Worm (Caenorhabditis elegans) whole organism, late embryonic: ENCODE measurements around the gene spp-7.

Source experiments
- F13H6.1 ChIP-seq: sonication (generic microtip); optimal IDR thresholded peaks from 2 replicates; lab custom pipeline; 2016; ENCODE audit warnings: missing genetic modification characterization, missing compliant biosample characterization
- K02D7.2 ChIP-seq: sonication (generic microtip); optimal IDR thresholded peaks from 2 replicates; lab custom pipeline; 2017; ENCODE audit warnings: mild to moderate bottlenecking, missing genetic modification characterization, missing compliant biosample characterization
- K09A11.1 ChIP-seq: sonication (generic microtip); optimal IDR thresholded peaks from 2 replicates; lab custom pipeline; 2017; ENCODE audit warnings: antibody characterized with exemption, mild to moderate bottlenecking, missing genetic modification characterization, missing compliant biosample characterization; ENCODE audit not compliant: insufficient read depth
- T23F11.4 ChIP-seq: fragments of 200-800 bp; sonication (Bioruptor generic); optimal IDR thresholded peaks from 2 replicates; lab custom pipeline; 2018; ENCODE audit warnings: mild to moderate bottlenecking, missing genetic modification characterization, missing compliant biosample characterization
- Y22D7AL.16 ChIP-seq: sonication (generic microtip); optimal IDR thresholded peaks from 2 replicates; lab custom pipeline; 2016; ENCODE audit warnings: missing genetic modification characterization, missing compliant biosample characterization
- ahr-1 ChIP-seq: sonication (generic microtip); optimal IDR thresholded peaks from 2 replicates; lab custom pipeline; 2016; ENCODE audit warnings: missing genetic modification characterization, missing compliant biosample characterization
- ama-1 ChIP-seq: fragments of 150-350 bp; optimal IDR thresholded peaks from 2 replicates; lab custom pipeline; 2014
- ceh-14 ChIP-seq: sonication (generic microtip); optimal IDR thresholded peaks from 2 replicates; lab custom pipeline; 2016; ENCODE audit warnings: missing genotype, missing genetic modification characterization, missing compliant biosample characterization
- ceh-18 ChIP-seq: sonication (generic microtip); optimal IDR thresholded peaks from 2 replicates; lab custom pipeline; 2016; ENCODE audit warnings: missing genetic modification characterization, missing compliant biosample characterization
- ceh-22 ChIP-seq: sonication (generic microtip); optimal IDR thresholded peaks from 2 replicates; lab custom pipeline; 2017; ENCODE audit warnings: missing biosample characterization, missing genetic modification characterization
- ceh-24 ChIP-seq: sonication (generic microtip); optimal IDR thresholded peaks from 2 replicates; lab custom pipeline; 2016; ENCODE audit warnings: mild to moderate bottlenecking, missing genetic modification characterization, missing compliant biosample characterization
- ceh-30 ChIP-seq: fragments of 150-350 bp; optimal IDR thresholded peaks from 2 replicates; lab custom pipeline; 2014; ENCODE audit warnings: missing biosample characterization, missing genetic modification characterization
- ceh-31 ChIP-seq: sonication (generic microtip); optimal IDR thresholded peaks from 2 replicates; lab custom pipeline; 2016; ENCODE audit warnings: missing genetic modification characterization, missing compliant biosample characterization
- ceh-45 ChIP-seq: fragments of 200-800 bp; sonication (Bioruptor generic); IDR thresholded peaks from 2 replicates; pipeline ENCODE4 v1.3.6; 2022; ENCODE audit warnings: missing genetic modification reagents, missing genetic modification characterization, missing compliant biosample characterization
- ceh-48 ChIP-seq: sonication (generic microtip); optimal IDR thresholded peaks from 2 replicates; lab custom pipeline; 2016; ENCODE audit warnings: missing genetic modification characterization, inconsistent platforms, missing compliant biosample characterization
- ceh-9 ChIP-seq: sonication (generic microtip); optimal IDR thresholded peaks from 2 replicates; lab custom pipeline; 2016; ENCODE audit warnings: mild to moderate bottlenecking, missing genetic modification characterization, inconsistent platforms, missing compliant biosample characterization
- dmd-4 ChIP-seq: sonication (generic microtip); optimal IDR thresholded peaks from 2 replicates; lab custom pipeline; 2016; ENCODE audit warnings: borderline replicate concordance, missing genetic modification characterization, missing compliant biosample characterization
- dve-1 ChIP-seq: sonication (generic microtip); optimal IDR thresholded peaks from 2 replicates; lab custom pipeline; 2017; ENCODE audit warnings: antibody characterized with exemption, mild to moderate bottlenecking, missing genetic modification characterization, missing compliant biosample characterization
- elt-2 ChIP-seq: sonication (generic microtip); optimal IDR thresholded peaks from 2 replicates; lab custom pipeline; 2016; ENCODE audit warnings: missing genetic modification reagents, missing genetic modification characterization, missing compliant biosample characterization
- ets-4 ChIP-seq: sonication (generic microtip); optimal IDR thresholded peaks from 2 replicates; lab custom pipeline; 2016; ENCODE audit warnings: missing genetic modification characterization, missing compliant biosample characterization
- fax-1 ChIP-seq: sonication (generic microtip); optimal IDR thresholded peaks from 2 replicates; lab custom pipeline; 2016; ENCODE audit warnings: missing genotype, missing genetic modification characterization, missing compliant biosample characterization
- fkh-10 ChIP-seq: fragments of 150-350 bp; optimal IDR thresholded peaks from 2 replicates; lab custom pipeline; 2014; ENCODE audit warnings: missing biosample characterization, missing genetic modification reagents, missing genetic modification characterization
- fkh-6 ChIP-seq: sonication (generic microtip); optimal IDR thresholded peaks from 2 replicates; lab custom pipeline; 2016; ENCODE audit warnings: missing genetic modification characterization, missing compliant biosample characterization
- gmeb-2 ChIP-seq: sonication (generic microtip); optimal IDR thresholded peaks from 2 replicates; lab custom pipeline; 2016; ENCODE audit warnings: missing genetic modification characterization, inconsistent platforms, missing compliant biosample characterization
- hlh-13 ChIP-seq: fragments of 200-800 bp; sonication (Bioruptor generic); optimal IDR thresholded peaks from 2 replicates; lab custom pipeline; 2018; ENCODE audit warnings: mild to moderate bottlenecking, missing genetic modification characterization, missing compliant biosample characterization
- hlh-6 ChIP-seq: sonication (generic microtip); optimal IDR thresholded peaks from 2 replicates; lab custom pipeline; 2016; ENCODE audit warnings: missing genotype, missing genetic modification characterization, missing compliant biosample characterization
- hlh-8 ChIP-seq: sonication (generic microtip); optimal IDR thresholded peaks from 2 replicates; lab custom pipeline; 2016; ENCODE audit warnings: missing genotype, missing genetic modification characterization, missing compliant biosample characterization
- madf-2 ChIP-seq: sonication (generic microtip); optimal IDR thresholded peaks from 2 replicates; lab custom pipeline; 2017; ENCODE audit warnings: missing genetic modification characterization, missing compliant biosample characterization
- mec-3 ChIP-seq: sonication (generic microtip); optimal IDR thresholded peaks from 2 replicates; lab custom pipeline; 2016; ENCODE audit warnings: borderline replicate concordance, missing genetic modification characterization, missing compliant biosample characterization
- nfya-1 ChIP-seq: sonication (generic microtip); optimal IDR thresholded peaks from 2 replicates; lab custom pipeline; 2017; ENCODE audit warnings: missing genetic modification characterization, mild to moderate bottlenecking, missing compliant biosample characterization, antibody characterized with exemption, moderate library complexity
- nhr-232 ChIP-seq: sonication (generic microtip); optimal IDR thresholded peaks from 2 replicates; lab custom pipeline; 2016; ENCODE audit warnings: missing genetic modification characterization, missing compliant biosample characterization
- npax-4 ChIP-seq: sonication (generic microtip); optimal IDR thresholded peaks from 2 replicates; lab custom pipeline; 2016; ENCODE audit warnings: missing genetic modification characterization, missing compliant biosample characterization
- odd-2 ChIP-seq: sonication (generic microtip); optimal IDR thresholded peaks from 2 replicates; lab custom pipeline; 2017; ENCODE audit warnings: antibody characterized with exemption, mild to moderate bottlenecking, missing genetic modification characterization, missing compliant biosample characterization
- pag-3 ChIP-seq: sonication (generic microtip); optimal IDR thresholded peaks from 2 replicates; lab custom pipeline; 2016; ENCODE audit warnings: missing compliant biosample characterization, missing genetic modification characterization, borderline replicate concordance
- pat-9 ChIP-seq: fragments of 200-800 bp; sonication (Bioruptor generic); optimal IDR thresholded peaks from 2 replicates; lab custom pipeline; 2018; ENCODE audit warnings: mild to moderate bottlenecking, missing genetic modification characterization, moderate library complexity, missing compliant biosample characterization
- pax-1 ChIP-seq: fragments of 150-350 bp; optimal IDR thresholded peaks from 2 replicates; lab custom pipeline; 2014; ENCODE audit warnings: missing biosample characterization, missing genetic modification characterization
- pha-2 ChIP-seq: sonication (generic microtip); optimal IDR thresholded peaks from 2 replicates; lab custom pipeline; 2017; ENCODE audit warnings: mild to moderate bottlenecking, missing genetic modification characterization, missing compliant biosample characterization
- pha-4 ChIP-seq: fragments of 150-350 bp; optimal IDR thresholded peaks from 2 replicates; lab custom pipeline; 2018; ENCODE audit warnings: missing biosample characterization, missing genetic modification reagents, missing genetic modification characterization
- rnt-1 ChIP-seq: sonication (generic microtip); optimal IDR thresholded peaks from 2 replicates; lab custom pipeline; 2016; ENCODE audit warnings: missing genetic modification characterization, missing compliant biosample characterization
- sdc-2 ChIP-seq: sonication (generic microtip); optimal IDR thresholded peaks from 2 replicates; lab custom pipeline; 2016; ENCODE audit warnings: missing genotype, missing genetic modification characterization, missing compliant biosample characterization
- sox-2 ChIP-seq: fragments of 200-800 bp; sonication (Bioruptor generic); IDR thresholded peaks from 2 replicates; pipeline ENCODE4 v1.3.6; 2022; ENCODE audit warnings: missing genetic modification reagents, missing genetic modification characterization, missing compliant biosample characterization
- tbx-2 ChIP-seq: sonication (generic microtip); optimal IDR thresholded peaks from 2 replicates; lab custom pipeline; 2016; ENCODE audit warnings: missing genetic modification characterization, missing compliant biosample characterization
- tbx-7 ChIP-seq: sonication (generic microtip); optimal IDR thresholded peaks from 2 replicates; lab custom pipeline; 2016; ENCODE audit warnings: missing genotype, missing genetic modification characterization, missing compliant biosample characterization
- ttx-3 ChIP-seq: sonication (generic microtip); optimal IDR thresholded peaks from 2 replicates; lab custom pipeline; 2016; ENCODE audit warnings: missing genetic modification reagents, missing genetic modification characterization, missing compliant biosample characterization
- unc-55 ChIP-seq: sonication (generic microtip); optimal IDR thresholded peaks from 2 replicates; lab custom pipeline; 2017; ENCODE audit warnings: missing biosample characterization, missing genetic modification reagents, missing genetic modification characterization
- zip-5 ChIP-seq: sonication (generic microtip); optimal IDR thresholded peaks from 2 replicates; lab custom pipeline; 2016; ENCODE audit warnings: missing genetic modification characterization, missing compliant biosample characterization

The spp-7 gene

ce11 chrIV:5370914-5371313, 44.7 kb downstream of the spp-7 start (continued):
- TF ChIP-seq K09A11.1: peak; percentile 65
- TF ChIP-seq ama-1 (lab: Kevin White, UChicago): no peak
- no peak for TF ChIP-seq T23F11.4
- no peak for TF ChIP-seq ceh-45
- peak; percentile 18 for TF ChIP-seq nhr-232
- no peak for TF ChIP-seq ets-4 (tag; lab: Kevin White, UChicago)
- TF ChIP-seq dmd-4: no peak
- peak; percentile 72 for TF ChIP-seq ttx-3 (tag; lab: Kevin White, UChicago)
- TF ChIP-seq zip-5: peak; percentile 52
- TF ChIP-seq K02D7.2 (tag; lab: Kevin White, UChicago): peak; percentile 25
- no peak for TF ChIP-seq hlh-6 (tag; lab: Kevin White, UChicago)
- peak; percentile 76 for TF ChIP-seq elt-2 (tag; lab: Kevin White, UChicago)
- TF ChIP-seq mec-3 (tag; lab: Kevin White, UChicago): no peak
- no peak for TF ChIP-seq rnt-1 (tag; lab: Kevin White, UChicago)
- TF ChIP-seq ahr-1 (tag; lab: Kevin White, UChicago): no peak
- TF ChIP-seq fkh-10 (GFP tag; lab: Kevin White, UChicago): no peak
- no peak for TF ChIP-seq ceh-9 (tag; lab: Kevin White, UChicago)
- no peak for TF ChIP-seq dve-1 (tag; lab: Kevin White, UChicago)
- no peak for TF ChIP-seq ceh-30 (tag; lab: Kevin White, UChicago)
- TF ChIP-seq ceh-18 (tag; lab: Kevin White, UChicago): no peak
- TF ChIP-seq ceh-24 (tag; lab: Kevin White, UChicago): no peak
- no peak for TF ChIP-seq Y22D7AL.16 (tag; lab: Kevin White, UChicago)
- no peak for TF ChIP-seq pha-4 (tag; lab: Kevin White, UChicago)
- TF ChIP-seq pax-1: no peak
- no peak for TF ChIP-seq gmeb-2 (tag; lab: Kevin White, UChicago)
- TF ChIP-seq hlh-8 (tag; lab: Kevin White, UChicago): no peak
- TF ChIP-seq ceh-31 (tag; lab: Kevin White, UChicago): peak; percentile 47
- TF ChIP-seq nfya-1 (tag; lab: Kevin White, UChicago): peak; percentile 49
- TF ChIP-seq tbx-7: no peak
- no peak for TF ChIP-seq sox-2
- TF ChIP-seq madf-2 (tag; lab: Kevin White, UChicago): no peak
- TF ChIP-seq fkh-6 (tag; lab: Kevin White, UChicago): no peak
- TF ChIP-seq hlh-13: no peak
- TF ChIP-seq odd-2 (tag; lab: Kevin White, UChicago): no peak
- TF ChIP-seq ceh-14: peak; percentile 39
- TF ChIP-seq pat-9 (tag; lab: Kevin White, UChicago): peak; percentile 52
- TF ChIP-seq unc-55: no peak
- TF ChIP-seq pag-3 (tag; lab: Kevin White, UChicago): no peak
- TF ChIP-seq ceh-22 (tag; lab: Kevin White, UChicago): no peak
- TF ChIP-seq tbx-2 (tag; lab: Kevin White, UChicago): peak; percentile 50
- peak; percentile 41 for TF ChIP-seq pha-2 (tag; lab: Kevin White, UChicago)
- TF ChIP-seq fax-1 (tag; lab: Kevin White, UChicago): peak; percentile 33

- TF ChIP-seq sdc-2 (no peak), F13H6.1 (tag; lab: Kevin White, UChicago) (no peak), ceh-48 (peak; percentile 18), npax-4 (tag; lab: Kevin White, UChicago) (no peak)
Observed at ce11 chrIV:5369414-5369813, 46.2 kb downstream of the spp-7 start, which contains the start of gene F41H10.3. F41H10.3 (plus strand) TSS chrIV:5369801.
